Fruit fly (Drosophila melanogaster) whole organism, embryonic: Measurements from ENCODE around the gene Unr.

ENCODE experiments used
- Abd-B ChIP-seq: fragments of 200-800 bp; sonication (Bioruptor generic); optimal IDR thresholded peaks from 2 replicates; lab custom pipeline; 2018; ENCODE audit warnings: missing biosample characterization, mild to moderate bottlenecking, missing genetic modification characterization, moderate library complexity
- Atf-2 ChIP-seq: fragments of 200-800 bp; sonication (Bioruptor generic); optimal IDR thresholded peaks from 2 replicates; lab custom pipeline; 2016; ENCODE audit warnings: missing biosample characterization, missing genetic modification characterization
- C15 ChIP-seq: fragments of 200-800 bp; sonication (Bioruptor generic); IDR thresholded peaks from 3 replicates; pipeline ENCODE4 v1.3.6; 2022; ENCODE audit warnings: missing biosample characterization, missing genetic modification characterization
- CG10959 ChIP-seq: fragments of 200-800 bp; sonication (Bioruptor generic); IDR thresholded peaks from 2 replicates; pipeline ENCODE4 v1.3.6; 2022; ENCODE audit warnings: missing biosample characterization, missing genetic modification characterization
- CG12104 ChIP-seq: fragments of 200-800 bp; sonication (Bioruptor generic); optimal IDR thresholded peaks from 3 replicates; lab custom pipeline; 2016; ENCODE audit warnings: missing biosample characterization, missing genetic modification characterization
- CG14014 ChIP-seq: fragments of 200-800 bp; sonication (Bioruptor generic); IDR thresholded peaks from 2 replicates; pipeline ENCODE4 v1.3.6; 2022; ENCODE audit warnings: missing biosample characterization, missing genetic modification characterization
- CG1603 ChIP-seq: fragments of 200-800 bp; sonication (Bioruptor generic); optimal IDR thresholded peaks from 2 replicates; lab custom pipeline; 2019; ENCODE audit warnings: missing biosample characterization, mild to moderate bottlenecking, missing genetic modification characterization, moderate library complexity
- CG18599 ChIP-seq: fragments of 200-800 bp; sonication (Bioruptor generic); optimal IDR thresholded peaks from 3 replicates; lab custom pipeline; 2017; ENCODE audit warnings: missing biosample characterization, missing genetic modification characterization, mild to moderate bottlenecking, moderate library complexity, missing genetic modification reagents
- CG31224 ChIP-seq: fragments of 200-800 bp; sonication (Bioruptor generic); IDR thresholded peaks from 2 replicates; pipeline ENCODE4 v1.3.6; 2022; ENCODE audit warnings: missing biosample characterization, missing genetic modification characterization
- CG3726 ChIP-seq: fragments of 200-800 bp; sonication (Bioruptor generic); IDR thresholded peaks from 3 replicates; pipeline ENCODE4, ENCODE4 v1.3.6; 2022; ENCODE audit warnings: missing biosample characterization, missing genetic modification characterization
- CG42726 ChIP-seq: fragments of 200-800 bp; sonication (Bioruptor generic); IDR thresholded peaks from 2 replicates; pipeline ENCODE4 v1.3.6; 2022; ENCODE audit warnings: missing biosample characterization, missing genetic modification characterization; ENCODE audit not compliant: partially characterized antibody
- CG4404 ChIP-seq: fragments of 200-800 bp; sonication (Bioruptor generic); IDR thresholded peaks from 2 replicates; pipeline ENCODE4 v1.3.6; 2022; ENCODE audit warnings: missing biosample characterization, missing genetic modification characterization
- CG6654 ChIP-seq: fragments of 200-800 bp; sonication (Bioruptor generic); optimal IDR thresholded peaks from 2 replicates; lab custom pipeline; 2017; ENCODE audit warnings: missing biosample characterization, mild to moderate bottlenecking, missing genetic modification characterization
- CG6854 ChIP-seq: fragments of 200-800 bp; sonication (Bioruptor generic); optimal IDR thresholded peaks from 3 replicates; lab custom pipeline; 2017; ENCODE audit warnings: missing biosample characterization, mild to moderate bottlenecking, missing genetic modification characterization
- CG7745 ChIP-seq: fragments of 200-800 bp; sonication (Bioruptor generic); optimal IDR thresholded peaks from 2 replicates; lab custom pipeline; 2018; ENCODE audit warnings: missing biosample characterization, mild to moderate bottlenecking, missing genetic modification characterization, moderate library complexity
- CG8290 ChIP-seq, 3 experiments: fragments of 200-800 bp; sonication (Bioruptor generic); optimal IDR thresholded peaks; 2 replicates each; lab custom pipeline; 2016 to 2019; ENCODE audit warnings: missing biosample characterization in 3 of 3, missing genetic modification characterization in 3 of 3, mild to moderate bottlenecking in 2 of 3, moderate library complexity in 1 of 3
- CG8388 ChIP-seq: fragments of 200-800 bp; sonication (Bioruptor generic); optimal IDR thresholded peaks from 2 replicates; lab custom pipeline; 2019; ENCODE audit warnings: missing biosample characterization, mild to moderate bottlenecking, missing genetic modification characterization, moderate library complexity
- CHES-1-like ChIP-seq: fragments of 200-800 bp; sonication (Bioruptor generic); optimal IDR thresholded peaks from 2 replicates; lab custom pipeline; 2016; ENCODE audit warnings: missing biosample characterization, missing genetic modification characterization
- Deaf1 ChIP-seq: fragments of 200-800 bp; optimal IDR thresholded peaks from 3 replicates; lab custom pipeline; 2019; ENCODE audit warnings: missing biosample characterization, mild to moderate bottlenecking, missing genetic modification characterization, moderate library complexity
- Doc2 ChIP-seq: fragments of 200-800 bp; sonication (Bioruptor generic); IDR thresholded peaks from 2 replicates; pipeline ENCODE4 v1.3.6; 2022; ENCODE audit warnings: missing biosample characterization, missing genetic modification characterization
- Drgx ChIP-seq: fragments of 200-800 bp; sonication (Bioruptor generic); IDR thresholded peaks from 2 replicates; pipeline ENCODE4 v1.3.6; 2022; ENCODE audit warnings: missing biosample characterization, missing genetic modification characterization
- H15 ChIP-seq: fragments of 200-800 bp; sonication (Bioruptor generic); IDR thresholded peaks from 3 replicates; pipeline ENCODE4 v1.3.6; 2022; ENCODE audit warnings: missing biosample characterization, missing genetic modification characterization
- HHEX ChIP-seq: fragments of 200-800 bp; sonication (Bioruptor generic); optimal IDR thresholded peaks from 3 replicates; lab custom pipeline; 2017; ENCODE audit warnings: missing biosample characterization, mild to moderate bottlenecking, missing genetic modification characterization, missing genetic modification reagents
- HLH4C ChIP-seq: fragments of 200-800 bp; sonication (Bioruptor generic); IDR thresholded peaks from 3 replicates; pipeline ENCODE4 v1.3.6; 2022; ENCODE audit warnings: missing biosample characterization, missing genetic modification characterization; ENCODE audit not compliant: partially characterized antibody
- Hmr ChIP-seq: fragments of 200-800 bp; sonication (Bioruptor generic); optimal IDR thresholded peaks from 3 replicates; lab custom pipeline; 2017; ENCODE audit warnings: mild to moderate bottlenecking, missing biosample characterization, missing genetic modification reagents, missing genetic modification characterization
- Hr39 ChIP-seq: fragments of >200 bp; optimal IDR thresholded peaks from 2 replicates; lab custom pipeline; 2017
- MTF-1 ChIP-seq: fragments of 200-800 bp; sonication (Bioruptor generic); optimal IDR thresholded peaks from 2 replicates; lab custom pipeline; 2018; ENCODE audit warnings: missing biosample characterization, mild to moderate bottlenecking, missing genetic modification characterization, borderline replicate concordance
- Rx ChIP-seq: fragments of 200-800 bp; sonication (Bioruptor generic); IDR thresholded peaks from 2 replicates; pipeline ENCODE4 v1.3.6; 2022; ENCODE audit warnings: missing biosample characterization, missing genetic modification characterization
- Side ChIP-seq: fragments of 200-800 bp; sonication (Bioruptor generic); optimal IDR thresholded peaks from 2 replicates; lab custom pipeline; 2016; ENCODE audit warnings: missing biosample characterization, missing genetic modification characterization
- Tbp ChIP-seq: fragments of >200 bp; optimal IDR thresholded peaks from 2 replicates; lab custom pipeline; 2018; ENCODE audit warnings: missing biosample characterization, missing genetic modification characterization
- btn ChIP-seq: fragments of 200-800 bp; sonication (Bioruptor generic); optimal IDR thresholded peaks from 2 replicates; lab custom pipeline; 2016; ENCODE audit warnings: missing biosample characterization, missing genetic modification characterization
- corto ChIP-seq: fragments of 200-800 bp; sonication (Bioruptor generic); optimal IDR thresholded peaks from 2 replicates; lab custom pipeline; 2016; ENCODE audit warnings: missing biosample characterization, mild to moderate bottlenecking, missing genetic modification characterization, moderate library complexity
- dpn ChIP-seq, 2 experiments: fragments of 200-800 bp; sonication (Bioruptor generic); optimal IDR thresholded peaks; 3 replicates each; lab custom pipeline; 2016; ENCODE audit warnings: missing biosample characterization in 2 of 2, missing genetic modification characterization in 2 of 2
- emc ChIP-seq: fragments of 200-800 bp; sonication (Bioruptor generic); optimal IDR thresholded peaks from 2 replicates; lab custom pipeline; 2016; ENCODE audit warnings: missing biosample characterization, missing genetic modification characterization
- fd64A ChIP-seq: fragments of 200-800 bp; sonication (Bioruptor generic); optimal IDR thresholded peaks from 3 replicates; lab custom pipeline; 2018; ENCODE audit warnings: missing biosample characterization, mild to moderate bottlenecking, missing genetic modification characterization
- gsb ChIP-seq: fragments of 200-800 bp; sonication (Bioruptor generic); IDR thresholded peaks from 2 replicates; pipeline ENCODE4 v1.3.6; 2022; ENCODE audit warnings: missing biosample characterization, missing genetic modification characterization
- hkb ChIP-seq, 2 experiments: fragments of 200-800 bp in 1 of 2; fragments of >200 bp in 1 of 2; sonication (Bioruptor generic) in 1 of 2; IDR thresholded peaks in 1 of 2; optimal IDR thresholded peaks in 1 of 2; 2 replicates each; pipeline versions ENCODE4 v1.3.6 to Lab custom; 2017 to 2022; ENCODE audit warnings: missing biosample characterization in 1 of 2, missing genetic modification characterization in 1 of 2
- ken ChIP-seq: fragments of 200-800 bp; sonication (Bioruptor generic); IDR thresholded peaks from 3 replicates; pipeline ENCODE4 v1.3.6; 2022; ENCODE audit warnings: missing biosample characterization, missing genetic modification characterization
- kni ChIP-seq: fragments of 200-800 bp; sonication (Bioruptor generic); optimal IDR thresholded peaks from 3 replicates; lab custom pipeline; 2017; ENCODE audit warnings: mild to moderate bottlenecking, missing biosample characterization, missing genetic modification reagents, missing genetic modification characterization
- luna ChIP-seq: fragments of 200-800 bp; sonication (Bioruptor generic); optimal IDR thresholded peaks from 2 replicates; lab custom pipeline; 2016; ENCODE audit warnings: missing biosample characterization, missing genetic modification characterization
- pita ChIP-seq: fragments of 200-800 bp; sonication (Bioruptor generic); optimal IDR thresholded peaks from 2 replicates; lab custom pipeline; 2017; ENCODE audit warnings: missing biosample characterization, mild to moderate bottlenecking, missing genetic modification characterization
- pum ChIP-seq: fragments of 200-800 bp; sonication (Bioruptor generic); optimal IDR thresholded peaks from 2 replicates; lab custom pipeline; 2016; ENCODE audit warnings: missing biosample characterization, missing genetic modification characterization
- run ChIP-seq: fragments of 200-800 bp; sonication (Bioruptor generic); optimal IDR thresholded peaks from 3 replicates; lab custom pipeline; 2018; ENCODE audit warnings: missing biosample characterization, mild to moderate bottlenecking, missing genetic modification characterization
- slbo ChIP-seq: fragments of 200-800 bp; sonication (Bioruptor generic); IDR thresholded peaks from 2 replicates; pipeline ENCODE4 v1.3.6; 2022; ENCODE audit warnings: missing biosample characterization, missing genetic modification characterization
- sna ChIP-seq: fragments of 200-800 bp; sonication (Bioruptor generic); IDR thresholded peaks from 2 replicates; pipeline ENCODE4 v1.3.6; 2022; ENCODE audit warnings: missing biosample characterization, missing genetic modification characterization; ENCODE audit not compliant: partially characterized antibody
- so ChIP-seq: fragments of 200-800 bp; sonication (Bioruptor generic); IDR thresholded peaks from 3 replicates; pipeline ENCODE4 v1.3.6; 2022; ENCODE audit warnings: missing biosample characterization, missing genetic modification characterization
- stc ChIP-seq: fragments of 200-800 bp; sonication (Bioruptor generic); IDR thresholded peaks from 2 replicates; pipeline ENCODE4 v1.3.6; 2022; ENCODE audit warnings: missing biosample characterization, missing genetic modification characterization
- stwl ChIP-seq: fragments of 200-800 bp; sonication (Bioruptor generic); optimal IDR thresholded peaks from 3 replicates; lab custom pipeline; 2018; ENCODE audit warnings: missing biosample characterization, mild to moderate bottlenecking, missing genetic modification characterization, moderate library complexity
- tgo ChIP-seq: fragments of 200-800 bp; sonication (Bioruptor generic); IDR thresholded peaks from 3 replicates; pipeline ENCODE4 v1.3.6; 2022; ENCODE audit warnings: missing biosample characterization, missing genetic modification characterization
- tx ChIP-seq: fragments of 200-800 bp; sonication (Bioruptor generic); optimal IDR thresholded peaks from 2 replicates; lab custom pipeline; 2016; ENCODE audit warnings: missing biosample characterization, missing genetic modification characterization

Gene Unr

DNA sequence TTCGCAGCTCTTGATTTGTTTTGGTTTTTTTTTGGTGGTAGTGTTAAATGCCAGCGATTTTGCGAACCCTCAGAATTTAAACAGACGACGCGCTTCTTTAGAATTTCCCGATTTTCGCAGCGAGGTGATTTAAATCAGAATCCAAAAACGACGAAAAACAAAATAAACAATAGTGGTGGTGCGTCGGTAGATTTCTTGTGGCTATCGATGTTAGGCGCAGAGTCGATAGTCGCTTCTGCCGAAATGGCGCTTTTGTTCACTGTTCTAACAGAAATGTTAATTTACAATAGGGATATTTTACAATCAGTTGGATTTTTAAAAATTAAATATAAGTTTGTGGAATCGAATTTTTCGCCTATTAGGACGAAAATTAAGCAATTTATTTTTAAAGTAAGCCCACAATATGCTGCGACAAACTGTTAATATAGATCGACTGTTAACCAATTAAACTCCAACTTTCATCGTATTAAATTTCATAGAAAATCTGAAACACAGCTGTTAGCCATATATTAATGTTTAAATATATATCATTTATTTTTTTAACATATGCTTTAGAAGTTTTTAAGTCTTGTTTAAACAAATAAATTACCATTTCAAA, 7.1 kb upstream of the Unr start, which contains the start of gene CG6983 (continued):
- TF ChIP-seq run (no peak), stwl (tag; lab: Kevin White, UChicago) (peak; percentile 16), CG6854 (no peak), CG14014 (no peak), CG12104 (no peak), CG42726 (GFP tag; lab: Robert Waterston, UW) (peak; percentile 72), Rx (GFP tag; lab: Robert Waterston, UW) (no peak), CG31224 (no peak), CG1603 (tag; lab: Kevin White, UChicago) (peak; percentile 69), CG7745 (tag; lab: Kevin White, UChicago) (no peak), tx (GFP tag; lab: Kevin White, UChicago) (no peak), hkb (optimal IDR thresholded peaks at IDR 0.05; lab: Kevin White, UChicago) (no peak), hkb (GFP tag; IDR thresholded peaks at IDR 0.05; lab: Robert Waterston, UW) (no peak), Abd-B (no peak), fd64A (GFP tag; lab: Kevin White, UChicago) (no peak), pita (GFP tag; lab: Kevin White, UChicago) (no peak), CG3726 (GFP tag; lab: Robert Waterston, UW) (no peak), so (GFP tag; lab: Robert Waterston, UW) (no peak), luna (GFP tag; lab: Kevin White, UChicago) (no peak), Deaf1 (tag; lab: Kevin White, UChicago) (no peak), Drgx (GFP tag; lab: Robert Waterston, UW) (no peak), kni (GFP tag; lab: Kevin White, UChicago) (no peak), Doc2 (GFP tag; lab: Robert Waterston, UW) (no peak), Tbp (GFP tag; lab: Kevin White, UChicago) (no peak), CG8290 (GFP tag; optimal IDR thresholded peaks at IDR 0.05; lab: Kevin White, UChicago) (no peak), CG8290 (tag; optimal IDR thresholded peaks at IDR 0.05; lab: Kevin White, UChicago) (peak in 1 of 2 experiments; percentile 6), stc (GFP tag; lab: Robert Waterston, UW) (no peak), Hr39 (lab: Kevin White, UChicago) (no peak), btn (GFP tag; lab: Kevin White, UChicago) (no peak), tgo (no peak), CHES-1-like (GFP tag; lab: Kevin White, UChicago) (no peak), Side (GFP tag; lab: Kevin White, UChicago) (no peak), dpn (GFP tag; optimal IDR thresholded peaks at IDR 0.05; lab: Kevin White, UChicago) (peak in 1 of 2 experiments; percentile 0), MTF-1 (GFP tag; lab: Kevin White, UChicago) (no peak), emc (GFP tag; lab: Kevin White, UChicago) (no peak), HHEX (no peak), slbo (GFP tag; lab: Robert Waterston, UW) (peak; percentile 5; the same call in 1 of the 2 replicates), HLH4C (peak; percentile 76), CG4404 (GFP tag; lab: Robert Waterston, UW) (no peak), CG8388 (GFP tag; lab: Kevin White, UChicago) (no peak), H15 (GFP tag; lab: Robert Waterston, UW) (no peak), CG18599 (no peak), Atf-2 (no peak), Hmr (GFP tag; lab: Kevin White, UChicago) (no peak), ken (GFP tag; lab: Robert Waterston, UW) (no peak), C15 (GFP tag; lab: Robert Waterston, UW) (no peak), pum (GFP tag; lab: Kevin White, UChicago) (no peak), gsb (GFP tag; lab: Robert Waterston, UW) (no peak), CG6654 (GFP tag; lab: Kevin White, UChicago) (no peak), sna (GFP tag; lab: Robert Waterston, UW) (peak; percentile 75), corto (GFP tag; lab: Kevin White, UChicago) (peak; percentile 14), CG10959 (GFP tag; lab: Robert Waterston, UW) (no peak)
